Fruit fly (Drosophila melanogaster): ENCODE data around the gene Rga.
A peak's percentile ranks its signal among the peaks of the same experiment; 100 is the strongest.

dm6 chr3R:5636519-5637430, 23.9 kb upstream of the Rga start, which contains the start of the genes CG31548 and CG12170:
- TF ChIP-seq tj (GFP tag; optimal IDR thresholded peaks at IDR 0.05) (peak; percentile 27), CG11617 (GFP tag; optimal IDR thresholded peaks at IDR 0.05) (peak; percentile 78), CG7101 (tag; optimal IDR thresholded peaks at IDR 0.05) (peak; percentile 56), CG33017 (tag; optimal IDR thresholded peaks at IDR 0.05) (peak; percentile 49), kay (GFP tag; ENCODE audit: borderline replicate concordance) (no peak), Mnt (GFP tag; optimal IDR thresholded peaks at IDR 0.05) (peak; percentile 25), bab1 (GFP tag; optimal IDR thresholded peaks at IDR 0.05) (no peak)

Data from whole organism, adult.